Worm (Caenorhabditis elegans) whole organism, L4 larva: ENCODE results near the gene rtfo-1.
A peak's percentile ranks its signal among the peaks of the same experiment; 100 is the strongest.

ENCODE experiments used
- F26F4.8 ChIP-seq: fragments of 200-800 bp; sonication (Bioruptor generic); conservative IDR thresholded peaks from 2 replicates; pipeline ENCODE4 v1.3.6; 2022; ENCODE audit warnings: missing genetic modification characterization, missing compliant biosample characterization
- F37D6.2 ChIP-seq: sonication (generic microtip); optimal IDR thresholded peaks from 2 replicates; lab custom pipeline; 2016; ENCODE audit warnings: mild to moderate bottlenecking, missing genetic modification characterization, missing compliant biosample characterization
- Y105C5A.15 ChIP-seq: fragments of 200-800 bp; sonication (Bioruptor generic); IDR thresholded peaks from 2 replicates; pipeline ENCODE4 v1.3.6; 2022; ENCODE audit warnings: missing genetic modification characterization, missing compliant biosample characterization
- Y5F2A.4 ChIP-seq: fragments of 200-800 bp; sonication (Bioruptor generic); optimal IDR thresholded peaks from 2 replicates; lab custom pipeline; 2018; ENCODE audit warnings: mild to moderate bottlenecking, missing genetic modification characterization, missing compliant biosample characterization
- aha-1 ChIP-seq: fragments of 150-350 bp; peaks from one replicate; lab custom pipeline; 2014; ENCODE audit warnings: missing biosample characterization, missing genetic modification characterization
- aly-2 ChIP-seq: sonication (generic microtip); optimal IDR thresholded peaks from 2 replicates; lab custom pipeline; 2018; ENCODE audit warnings: missing biosample characterization, missing genetic modification characterization
- ceh-32 ChIP-seq: sonication (generic microtip); optimal IDR thresholded peaks from 2 replicates; lab custom pipeline; 2016; ENCODE audit warnings: mild to moderate bottlenecking, missing genetic modification characterization, missing compliant biosample characterization; ENCODE audit not compliant: poor library complexity
- ceh-62 ChIP-seq: sonication (generic microtip); optimal IDR thresholded peaks from 2 replicates; lab custom pipeline; 2017; ENCODE audit warnings: missing biosample characterization, missing genetic modification characterization
- daf-19 ChIP-seq: fragments of 200-800 bp; sonication (Bioruptor generic); conservative IDR thresholded peaks from 2 replicates; pipeline ENCODE4 v1.3.6; 2022; ENCODE audit warnings: missing genetic modification characterization, missing compliant biosample characterization
- dmd-6 ChIP-seq: fragments of 200-800 bp; sonication (Bioruptor generic); IDR thresholded peaks from 2 replicates; pipeline ENCODE4 v1.3.6; 2022; ENCODE audit warnings: missing genetic modification reagents, missing genetic modification characterization, missing compliant biosample characterization
- dmd-8 ChIP-seq: fragments of 200-800 bp; sonication (Bioruptor generic); IDR thresholded peaks from 2 replicates; pipeline ENCODE4 v1.3.6; 2022; ENCODE audit warnings: missing genetic modification characterization, missing compliant biosample characterization
- dpl-1 ChIP-seq: fragments of 150-350 bp; optimal IDR thresholded peaks from 2 replicates; lab custom pipeline; 2014; ENCODE audit warnings: missing biosample characterization, missing genetic modification reagents, missing genetic modification characterization
- egl-27 ChIP-seq: sonication (generic microtip); optimal IDR thresholded peaks from 3 replicates; lab custom pipeline; 2017; ENCODE audit warnings: missing biosample characterization, missing genetic modification reagents, missing genetic modification characterization
- fkh-10 ChIP-seq: fragments of 150-350 bp; optimal IDR thresholded peaks from 2 replicates; lab custom pipeline; 2014; ENCODE audit warnings: missing biosample characterization, missing genetic modification reagents, missing genetic modification characterization
- hlh-30 ChIP-seq: sonication (generic microtip); optimal IDR thresholded peaks from 2 replicates; lab custom pipeline; 2017; ENCODE audit warnings: antibody characterized with exemption, mild to moderate bottlenecking, missing genetic modification characterization, missing compliant biosample characterization; ENCODE audit not compliant: insufficient read depth
- hmg-1.1 ChIP-seq: fragments of 200-800 bp; sonication (Bioruptor generic); IDR thresholded peaks from 2 replicates; pipeline ENCODE4 v1.3.6; 2022; ENCODE audit warnings: missing genetic modification reagents, missing genetic modification characterization, missing compliant biosample characterization
- lin-29 ChIP-seq: fragments of 200-800 bp; sonication (Bioruptor generic); IDR thresholded peaks from 2 replicates; pipeline ENCODE4 v1.3.6; 2022; ENCODE audit warnings: missing genetic modification reagents, missing genetic modification characterization, missing compliant biosample characterization
- lir-3 ChIP-seq: sonication (generic microtip); optimal IDR thresholded peaks from 2 replicates; lab custom pipeline; 2016; ENCODE audit warnings: mild to moderate bottlenecking, missing genetic modification characterization, missing compliant biosample characterization
- madf-5 ChIP-seq, 2 experiments: fragments of 200-800 bp; sonication (Bioruptor generic); IDR thresholded peaks; 2 replicates each; pipeline ENCODE4 v1.3.6; 2022; ENCODE audit warnings: missing compliant biosample characterization in 2 of 2, missing genetic modification characterization in 2 of 2
- madf-9 ChIP-seq: fragments of 200-800 bp; sonication (Bioruptor generic); conservative IDR thresholded peaks from 2 replicates; pipeline ENCODE4 v1.3.6; 2022; ENCODE audit warnings: missing genetic modification reagents, missing genetic modification characterization, missing compliant biosample characterization
- mdt-29 ChIP-seq: fragments of 200-800 bp; sonication (Bioruptor generic); IDR thresholded peaks from 2 replicates; pipeline ENCODE4 v1.3.6; 2022; ENCODE audit warnings: missing genetic modification reagents, missing genetic modification characterization, missing compliant biosample characterization
- mep-1 ChIP-seq: fragments of 150-350 bp; sonication (generic microtip); optimal IDR thresholded peaks from 3 replicates; lab custom pipeline; 2014; ENCODE audit warnings: missing biosample characterization, missing genetic modification characterization
- mes-2 ChIP-seq: sonication (generic microtip); optimal IDR thresholded peaks from 2 replicates; lab custom pipeline; 2016; ENCODE audit warnings: missing genotype, mild to moderate bottlenecking, missing genetic modification characterization, missing compliant biosample characterization; ENCODE audit not compliant: poor library complexity, severe bottlenecking
- mxl-2 ChIP-seq: fragments of 200-800 bp; sonication (Bioruptor generic); conservative IDR thresholded peaks from 2 replicates; pipeline ENCODE4 v1.3.6; 2022; ENCODE audit warnings: missing genetic modification reagents, missing genetic modification characterization, missing compliant biosample characterization
- nhr-10 ChIP-seq: fragments of 150-350 bp; optimal IDR thresholded peaks from 2 replicates; lab custom pipeline; 2014; ENCODE audit warnings: missing biosample characterization, missing genetic modification characterization
- nhr-102 ChIP-seq: sonication (generic microtip); optimal IDR thresholded peaks from 2 replicates; lab custom pipeline; 2016; ENCODE audit warnings: mild to moderate bottlenecking, missing genetic modification characterization, moderate library complexity, missing compliant biosample characterization
- nhr-42 ChIP-seq: fragments of 200-800 bp; sonication (Bioruptor generic); IDR thresholded peaks from 2 replicates; pipeline ENCODE4 v1.3.6; 2022; ENCODE audit warnings: missing genetic modification characterization, missing compliant biosample characterization
- nhr-6 ChIP-seq: fragments of 150-350 bp; optimal IDR thresholded peaks from 2 replicates; lab custom pipeline; 2014; ENCODE audit warnings: missing biosample characterization, missing genetic modification characterization
- pha-4 ChIP-seq, 2 experiments: fragments of 150-350 bp in 1 of 2; fragments of 200-800 bp in 1 of 2; sonication (Bioruptor generic) in 1 of 2; IDR thresholded peaks in 1 of 2; optimal IDR thresholded peaks in 1 of 2; 2 replicates each; pipeline versions ENCODE4 v1.3.6 to Lab custom; 2014 to 2022; ENCODE audit warnings: missing genetic modification characterization in 2 of 2, missing genetic modification reagents in 2 of 2, missing biosample characterization in 1 of 2, missing compliant biosample characterization in 1 of 2
- php-3 ChIP-seq: fragments of 200-800 bp; sonication (Bioruptor generic); IDR thresholded peaks from 2 replicates; pipeline ENCODE4 v1.3.6; 2022; ENCODE audit warnings: missing genetic modification reagents, missing genetic modification characterization, missing compliant biosample characterization
- saeg-2 ChIP-seq: fragments of 200-800 bp; sonication (Bioruptor generic); IDR thresholded peaks from 2 replicates; pipeline ENCODE4 v1.3.6; 2022; ENCODE audit warnings: missing genetic modification reagents, missing genetic modification characterization, missing compliant biosample characterization
- spr-1 ChIP-seq: sonication (generic microtip); optimal IDR thresholded peaks from 2 replicates; lab custom pipeline; 2016; ENCODE audit warnings: mild to moderate bottlenecking, missing genetic modification characterization, missing compliant biosample characterization
- tag-97 ChIP-seq: fragments of 200-800 bp; sonication (Bioruptor generic); IDR thresholded peaks from 2 replicates; pipeline ENCODE4 v1.3.6; 2022; ENCODE audit warnings: missing genetic modification characterization, missing compliant biosample characterization
- unc-130 ChIP-seq: sonication (generic microtip); optimal IDR thresholded peaks from 2 replicates; lab custom pipeline; 2016; ENCODE audit warnings: missing genetic modification reagents, missing genetic modification characterization, missing compliant biosample characterization
- unc-39 ChIP-seq: sonication (generic microtip); optimal IDR thresholded peaks from 2 replicates; lab custom pipeline; 2017; ENCODE audit warnings: missing biosample characterization, missing genetic modification characterization
- unc-62 ChIP-seq, 3 experiments: fragments of 150-350 bp in 1 of 3; sonication (generic microtip); optimal IDR thresholded peaks in 2 of 3; peaks in 1 of 3; 1 replicate in 1 of 3; 2 replicates in 2 of 3; lab custom pipeline; 2014 to 2017; ENCODE audit warnings: missing biosample characterization in 3 of 3, missing genetic modification characterization in 3 of 3, missing genetic modification reagents in 3 of 3, missing genotype in 1 of 3
- zfp-2 ChIP-seq: sonication (generic microtip); optimal IDR thresholded peaks from 2 replicates; lab custom pipeline; 2016; ENCODE audit warnings: mild to moderate bottlenecking, missing genetic modification characterization, missing compliant biosample characterization

rtfo-1 gene

DNA sequence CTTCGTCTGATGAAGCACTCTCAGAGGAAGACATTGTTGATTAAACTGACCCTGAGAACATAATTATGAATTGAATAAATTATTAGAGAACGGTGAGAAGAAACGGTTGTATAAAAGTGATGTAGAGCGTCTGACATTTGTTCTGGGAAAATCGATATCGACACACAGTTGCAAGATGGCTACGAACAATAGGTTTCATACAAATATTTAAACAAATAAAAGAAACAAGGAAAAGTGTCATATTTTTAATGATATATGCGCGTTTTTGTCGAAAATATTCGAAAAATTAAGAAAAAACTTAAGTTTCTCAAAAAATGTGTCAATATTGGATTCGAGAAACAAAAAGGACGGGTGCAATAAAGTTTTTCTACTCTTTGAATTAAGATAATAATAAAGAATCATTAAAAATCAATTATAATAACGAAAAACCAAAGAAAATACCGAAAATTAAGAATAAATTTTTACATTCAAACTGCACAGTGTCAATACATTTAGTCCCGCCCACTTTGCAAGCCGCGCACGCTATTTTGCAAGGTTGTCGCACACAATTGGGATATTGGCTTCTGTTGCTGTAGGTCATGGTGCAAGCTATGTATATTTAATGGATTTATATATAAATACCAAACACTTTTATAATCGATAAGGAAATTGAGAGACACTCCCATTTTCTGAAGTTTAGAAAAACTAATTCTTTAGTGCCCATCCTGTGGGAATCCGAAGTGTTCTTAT is at the start of gene rtfo-1:
rtfo-1 (minus strand) TSS at position 51 of the 729 bp plus-strand sequence.
- no peak for TF ChIP-seq mxl-2
- no peak for TF ChIP-seq F37D6.2 (tag; lab: Kevin White, UChicago)
- no peak for TF ChIP-seq saeg-2
- peak; percentile 12 for TF ChIP-seq hlh-30 (tag; lab: Kevin White, UChicago)
- TF ChIP-seq hmg-1.1 (GFP tag; lab: Robert Waterston, UW): peak; percentile 52; the same call in 1 of the 2 replicates
- no peak for TF ChIP-seq dmd-8 (GFP tag; lab: Robert Waterston, UW)
- TF ChIP-seq php-3 (GFP tag; lab: Robert Waterston, UW): no peak
- TF ChIP-seq nhr-6 (tag; lab: Kevin White, UChicago): peak; percentile 25
- no peak for TF ChIP-seq madf-9 (GFP tag; lab: Robert Waterston, UW)
- no peak for TF ChIP-seq mdt-29
- peak; percentile 32 for TF ChIP-seq dpl-1 (GFP tag; lab: Kevin White, UChicago)
- no peak for TF ChIP-seq Y5F2A.4 (GFP tag; lab: Kevin White, UChicago)
- peak; percentile 5 for TF ChIP-seq unc-130 (GFP tag; lab: Kevin White, UChicago)
- TF ChIP-seq aly-2 (tag; lab: Kevin White, UChicago): no peak
- TF ChIP-seq dmd-6 (GFP tag; lab: Robert Waterston, UW): no peak
- no peak for TF ChIP-seq fkh-10 (GFP tag; lab: Kevin White, UChicago)
- no peak for TF ChIP-seq Y105C5A.15
- TF ChIP-seq nhr-42 (GFP tag; lab: Robert Waterston, UW): no peak
- no peak for TF ChIP-seq tag-97 (GFP tag; lab: Robert Waterston, UW)
- TF ChIP-seq mes-2 (tag; lab: Kevin White, UChicago): peak; percentile 86
- no peak for TF ChIP-seq F26F4.8 (GFP tag; lab: Robert Waterston, UW)
- no peak for TF ChIP-seq daf-19
- peak; percentile 45 for TF ChIP-seq spr-1 (tag; lab: Kevin White, UChicago)
- no peak for TF ChIP-seq ceh-62
- TF ChIP-seq madf-5 (GFP tag; IDR thresholded peaks at IDR 0.05; lab: Robert Waterston, UW): no peak
- no peak for TF ChIP-seq ceh-32
- no peak for TF ChIP-seq lir-3 (tag; lab: Kevin White, UChicago)
- peak; percentile 8 for TF ChIP-seq nhr-102 (tag; lab: Kevin White, UChicago)
- TF ChIP-seq egl-27: no peak
- peak; percentile 58 for TF ChIP-seq mep-1 (tag; lab: Kevin White, UChicago)
- TF ChIP-seq zfp-2 (tag; lab: Kevin White, UChicago): no peak
- TF ChIP-seq pha-4 (GFP tag; IDR thresholded peaks at IDR 0.05; lab: Robert Waterston, UW): no peak
- TF ChIP-seq pha-4 (tag; optimal IDR thresholded peaks at IDR 0.05; lab: Kevin White, UChicago): peak; percentile 24
- no peak for TF ChIP-seq nhr-10

DNA sequence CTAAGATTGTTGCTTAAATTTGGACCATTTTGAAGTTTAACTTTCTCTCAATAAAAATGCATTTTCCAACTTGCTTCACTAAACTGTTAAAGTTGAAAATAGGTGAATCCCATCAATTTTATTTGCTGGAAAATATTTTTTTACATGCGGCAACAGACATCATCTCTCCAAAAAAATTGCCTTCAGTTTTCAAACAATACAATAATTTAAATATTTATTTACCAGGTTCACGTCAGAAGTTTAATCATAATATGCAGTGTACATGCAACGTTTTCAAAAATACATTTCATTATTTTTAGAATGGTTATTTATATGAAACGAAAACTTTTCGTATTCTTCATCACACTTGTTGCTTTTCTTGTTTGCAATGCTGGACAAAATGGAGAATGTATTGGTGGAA is 48.5 kb upstream of the rtfo-1 start, which contains the start of gene T06E4.5:
T06E4.5 (plus strand) TSS at position 301 of the 400 bp plus-strand sequence.
- no peak for TF ChIP-seq lin-29 (GFP tag; lab: Robert Waterston, UW)
- no peak for TF ChIP-seq aha-1 (tag; lab: Kevin White, UChicago)
- TF ChIP-seq unc-39 (tag; lab: Kevin White, UChicago): no peak
- no peak for TF ChIP-seq mes-2 (tag; lab: Kevin White, UChicago)
- no peak for TF ChIP-seq unc-62 (GFP tag; optimal IDR thresholded peaks at IDR 0.05 in 1 of 2; lab: Kevin White, UChicago)
- no peak for TF ChIP-seq unc-62 (tag; optimal IDR thresholded peaks at IDR 0.05; lab: Kevin White, UChicago)
